Fruit fly (Drosophila melanogaster): ENCODE data around the gene Coq7.

Gene Coq7

dm6 chrX:6802376-6803080 is 31.5 kb downstream of the Coq7 start:
- TF ChIP-seq Dif (GFP tag; optimal IDR thresholded peaks at IDR 0.05; ENCODE audit: partially characterized antibody): no peak

- peak; percentile 11 for TF ChIP-seq Sp1 (GFP tag; optimal IDR thresholded peaks at IDR 0.05)
- peak; percentile 44 for TF ChIP-seq fru (GFP tag; optimal IDR thresholded peaks at IDR 0.05)
- TF ChIP-seq dsf (GFP tag; optimal IDR thresholded peaks at IDR 0.05; ENCODE audit: borderline replicate concordance): peak; percentile 59
- TF ChIP-seq Hnf4 (GFP tag; optimal IDR thresholded peaks at IDR 0.05): peak; percentile 71
- peak; percentile 46 for TF ChIP-seq br (GFP tag; optimal IDR thresholded peaks at IDR 0.05)
- no peak for TF ChIP-seq lola (GFP tag; optimal IDR thresholded peaks at IDR 0.05)
- no peak for TF ChIP-seq Mio (GFP tag; optimal IDR thresholded peaks at IDR 0.05)
- peak; percentile 2 for TF ChIP-seq ey (GFP tag; optimal IDR thresholded peaks at IDR 0.05)
- TF ChIP-seq h (GFP tag; optimal IDR thresholded peaks at IDR 0.05): peak; percentile 62
- peak; percentile 72 for TF ChIP-seq Jra (GFP tag; optimal IDR thresholded peaks at IDR 0.05)
- TF ChIP-seq psq (GFP tag; optimal IDR thresholded peaks at IDR 0.05): no peak
- TF ChIP-seq dmrt93B (GFP tag; optimal IDR thresholded peaks at IDR 0.05): no peak
- TF ChIP-seq Dif (GFP tag; optimal IDR thresholded peaks at IDR 0.05; ENCODE audit: partially characterized antibody): no peak
- TF ChIP-seq jim (GFP tag; optimal IDR thresholded peaks at IDR 0.05): no peak
- no peak for TF ChIP-seq tai (GFP tag; optimal IDR thresholded peaks at IDR 0.05)
- TF ChIP-seq pan (optimal IDR thresholded peaks at IDR 0.05): no peak
- no peak for TF ChIP-seq HLH106 (tag; optimal IDR thresholded peaks at IDR 0.05)
- no peak for TF ChIP-seq CG32264 (GFP tag; optimal IDR thresholded peaks at IDR 0.05)
- TF ChIP-seq dl (GFP tag; optimal IDR thresholded peaks at IDR 0.05; ENCODE audit: insufficient read depth in 1 of 2, partially characterized antibody in 2 of 2): no peak
- TF ChIP-seq Rel (GFP tag; optimal IDR thresholded peaks at IDR 0.05): peak; percentile 42
- TF ChIP-seq Rel (tag; optimal IDR thresholded peaks at IDR 0.05): peak; percentile 36
- peak; percentile 57 for TF ChIP-seq N (GFP tag; optimal IDR thresholded peaks at IDR 0.05)
- peak; percentile 29 for TF ChIP-seq sage (GFP tag; optimal IDR thresholded peaks at IDR 0.05)
- no peak for TF ChIP-seq Hr78 (GFP tag; optimal IDR thresholded peaks at IDR 0.05)
- peak; percentile 3 for TF ChIP-seq CG9705 (GFP tag; optimal IDR thresholded peaks at IDR 0.05)
- TF ChIP-seq Abd-B (GFP tag; optimal IDR thresholded peaks at IDR 0.05): no peak
- no peak for TF ChIP-seq CrebA (GFP tag; optimal IDR thresholded peaks at IDR 0.05; ENCODE audit: borderline replicate concordance)
- peak; percentile 11 for TF ChIP-seq woc (GFP tag; optimal IDR thresholded peaks at IDR 0.05)
- TF ChIP-seq OdsH (GFP tag; optimal IDR thresholded peaks at IDR 0.05): no peak
- no peak for TF ChIP-seq Vsx2 (GFP tag; optimal IDR thresholded peaks at IDR 0.05; ENCODE audit: partially characterized antibody)
- TF ChIP-seq Myc (optimal IDR thresholded peaks at IDR 0.05): no peak
- no peak for TF ChIP-seq usp (GFP tag; optimal IDR thresholded peaks at IDR 0.05)
- TF ChIP-seq GATAd (GFP tag; optimal IDR thresholded peaks at IDR 0.05): no peak
- TF ChIP-seq Hr83 (GFP tag; optimal IDR thresholded peaks at IDR 0.05; ENCODE audit: poor library complexity, severe bottlenecking): peak; percentile 79
- TF ChIP-seq Dfd (GFP tag; optimal IDR thresholded peaks at IDR 0.05): no peak
- peak in 1 of 2 experiments; percentile 57 for TF ChIP-seq foxo (GFP tag; optimal IDR thresholded peaks at IDR 0.05)
- TF ChIP-seq rgr (GFP tag; optimal IDR thresholded peaks at IDR 0.05): peak; percentile 13
- TF ChIP-seq sv (GFP tag; optimal IDR thresholded peaks at IDR 0.05): peak; percentile 32
- peak; percentile 55 for TF ChIP-seq brk (GFP tag; optimal IDR thresholded peaks at IDR 0.05)
These were observed 32.3 kb downstream of the Coq7 start, which contains the start of the genes C3G and pod1 for dm6 chrX:6803312-6803794. TSS of gene C3G (minus strand) at chrX:6803593. TSS of gene pod1 (plus strand) at chrX:6803684.
